Worm (Caenorhabditis elegans) whole organism, late embryonic: Measurements from ENCODE around the gene pqn-94.
"Not testable (repeated sequence)": the region's sequence is repeated elsewhere in the genome, so short reads cannot be mapped to it uniquely, and the experiment has no call there.

Experiments used
- C38D4.7 ChIP-seq: fragments of 200-800 bp; sonication (Bioruptor generic); optimal IDR thresholded peaks from 2 replicates; lab custom pipeline; 2018; ENCODE audit warnings: mild to moderate bottlenecking, missing genetic modification characterization, moderate library complexity, missing compliant biosample characterization
- K02D7.2 ChIP-seq: sonication (generic microtip); optimal IDR thresholded peaks from 2 replicates; lab custom pipeline; 2017; ENCODE audit warnings: mild to moderate bottlenecking, missing genetic modification characterization, missing compliant biosample characterization
- K09A11.1 ChIP-seq: sonication (generic microtip); optimal IDR thresholded peaks from 2 replicates; lab custom pipeline; 2017; ENCODE audit warnings: antibody characterized with exemption, mild to moderate bottlenecking, missing genetic modification characterization, missing compliant biosample characterization; ENCODE audit not compliant: insufficient read depth
- Y22D7AL.16 ChIP-seq: sonication (generic microtip); optimal IDR thresholded peaks from 2 replicates; lab custom pipeline; 2016; ENCODE audit warnings: missing genetic modification characterization, missing compliant biosample characterization
- ahr-1 ChIP-seq: sonication (generic microtip); optimal IDR thresholded peaks from 2 replicates; lab custom pipeline; 2016; ENCODE audit warnings: missing genetic modification characterization, missing compliant biosample characterization
- ceh-14 ChIP-seq: sonication (generic microtip); optimal IDR thresholded peaks from 2 replicates; lab custom pipeline; 2016; ENCODE audit warnings: missing genotype, missing genetic modification characterization, missing compliant biosample characterization
- ceh-18 ChIP-seq: sonication (generic microtip); optimal IDR thresholded peaks from 2 replicates; lab custom pipeline; 2016; ENCODE audit warnings: missing genetic modification characterization, missing compliant biosample characterization
- ceh-2 ChIP-seq: sonication (generic microtip); optimal IDR thresholded peaks from 2 replicates; lab custom pipeline; 2016; ENCODE audit warnings: missing genotype, missing genetic modification characterization, missing compliant biosample characterization
- ceh-24 ChIP-seq: sonication (generic microtip); optimal IDR thresholded peaks from 2 replicates; lab custom pipeline; 2016; ENCODE audit warnings: mild to moderate bottlenecking, missing genetic modification characterization, missing compliant biosample characterization
- ceh-30 ChIP-seq: fragments of 150-350 bp; optimal IDR thresholded peaks from 2 replicates; lab custom pipeline; 2014; ENCODE audit warnings: missing biosample characterization, missing genetic modification characterization
- ceh-48 ChIP-seq: sonication (generic microtip); optimal IDR thresholded peaks from 2 replicates; lab custom pipeline; 2016; ENCODE audit warnings: missing genetic modification characterization, inconsistent platforms, missing compliant biosample characterization
- ceh-9 ChIP-seq: sonication (generic microtip); optimal IDR thresholded peaks from 2 replicates; lab custom pipeline; 2016; ENCODE audit warnings: mild to moderate bottlenecking, missing genetic modification characterization, inconsistent platforms, missing compliant biosample characterization
- dmd-4 ChIP-seq: sonication (generic microtip); optimal IDR thresholded peaks from 2 replicates; lab custom pipeline; 2016; ENCODE audit warnings: borderline replicate concordance, missing genetic modification characterization, missing compliant biosample characterization
- dve-1 ChIP-seq: sonication (generic microtip); optimal IDR thresholded peaks from 2 replicates; lab custom pipeline; 2017; ENCODE audit warnings: antibody characterized with exemption, mild to moderate bottlenecking, missing genetic modification characterization, missing compliant biosample characterization
- elt-2 ChIP-seq: sonication (generic microtip); optimal IDR thresholded peaks from 2 replicates; lab custom pipeline; 2016; ENCODE audit warnings: missing genetic modification reagents, missing genetic modification characterization, missing compliant biosample characterization
- elt-4 ChIP-seq: sonication (generic microtip); optimal IDR thresholded peaks from 2 replicates; lab custom pipeline; 2016; ENCODE audit warnings: missing genetic modification characterization, missing compliant biosample characterization
- eyg-1 ChIP-seq: sonication (generic microtip); optimal IDR thresholded peaks from 2 replicates; lab custom pipeline; 2016; ENCODE audit warnings: missing genotype, missing genetic modification characterization, missing compliant biosample characterization
- fkh-10 ChIP-seq: fragments of 150-350 bp; optimal IDR thresholded peaks from 2 replicates; lab custom pipeline; 2014; ENCODE audit warnings: missing biosample characterization, missing genetic modification reagents, missing genetic modification characterization
- fkh-6 ChIP-seq: sonication (generic microtip); optimal IDR thresholded peaks from 2 replicates; lab custom pipeline; 2016; ENCODE audit warnings: missing genetic modification characterization, missing compliant biosample characterization
- hlh-13 ChIP-seq: fragments of 200-800 bp; sonication (Bioruptor generic); optimal IDR thresholded peaks from 2 replicates; lab custom pipeline; 2018; ENCODE audit warnings: mild to moderate bottlenecking, missing genetic modification characterization, missing compliant biosample characterization
- hlh-15 ChIP-seq: sonication (generic microtip); optimal IDR thresholded peaks from 2 replicates; lab custom pipeline; 2016; ENCODE audit warnings: missing genetic modification characterization, missing compliant biosample characterization
- hlh-30 ChIP-seq: sonication (generic microtip); optimal IDR thresholded peaks from 2 replicates; lab custom pipeline; 2017; ENCODE audit warnings: antibody characterized with exemption, missing genetic modification characterization, missing compliant biosample characterization; ENCODE audit not compliant: insufficient read depth
- hlh-8 ChIP-seq: sonication (generic microtip); optimal IDR thresholded peaks from 2 replicates; lab custom pipeline; 2016; ENCODE audit warnings: missing genotype, missing genetic modification characterization, missing compliant biosample characterization
- lin-11 ChIP-seq: fragments of 200-800 bp; sonication (Bioruptor generic); optimal IDR thresholded peaks from 2 replicates; lab custom pipeline; 2018; ENCODE audit warnings: mild to moderate bottlenecking, missing genetic modification characterization, missing compliant biosample characterization
- nhr-11 ChIP-seq: fragments of 150-350 bp; optimal IDR thresholded peaks from 2 replicates; lab custom pipeline; 2014; ENCODE audit warnings: missing biosample characterization, missing genetic modification characterization
- nhr-232 ChIP-seq: sonication (generic microtip); optimal IDR thresholded peaks from 2 replicates; lab custom pipeline; 2016; ENCODE audit warnings: missing genetic modification characterization, missing compliant biosample characterization
- odd-2 ChIP-seq: sonication (generic microtip); optimal IDR thresholded peaks from 2 replicates; lab custom pipeline; 2017; ENCODE audit warnings: antibody characterized with exemption, mild to moderate bottlenecking, missing genetic modification characterization, missing compliant biosample characterization
- pag-3 ChIP-seq: sonication (generic microtip); optimal IDR thresholded peaks from 2 replicates; lab custom pipeline; 2016; ENCODE audit warnings: missing compliant biosample characterization, missing genetic modification characterization, borderline replicate concordance
- pha-4 ChIP-seq: fragments of 150-350 bp; optimal IDR thresholded peaks from 2 replicates; lab custom pipeline; 2018; ENCODE audit warnings: missing biosample characterization, missing genetic modification reagents, missing genetic modification characterization
- rnt-1 ChIP-seq: sonication (generic microtip); optimal IDR thresholded peaks from 2 replicates; lab custom pipeline; 2016; ENCODE audit warnings: missing genetic modification characterization, missing compliant biosample characterization
- sox-2 ChIP-seq: fragments of 200-800 bp; sonication (Bioruptor generic); IDR thresholded peaks from 2 replicates; pipeline ENCODE4 v1.3.6; 2022; ENCODE audit warnings: missing genetic modification reagents, missing genetic modification characterization, missing compliant biosample characterization
- syd-9 ChIP-seq: sonication (generic microtip); optimal IDR thresholded peaks from 2 replicates; lab custom pipeline; 2016; ENCODE audit warnings: mild to moderate bottlenecking, missing genetic modification characterization, moderate library complexity, missing compliant biosample characterization
- ttx-3 ChIP-seq: sonication (generic microtip); optimal IDR thresholded peaks from 2 replicates; lab custom pipeline; 2016; ENCODE audit warnings: missing genetic modification reagents, missing genetic modification characterization, missing compliant biosample characterization
- unc-3 ChIP-seq, 2 experiments: fragments of 200-800 bp in 1 of 2; sonication (Bioruptor generic) in 1 of 2; sonication (generic microtip) in 1 of 2; conservative IDR thresholded peaks in 1 of 2; optimal IDR thresholded peaks in 1 of 2; 2 replicates each; pipeline versions ENCODE4 v1.3.6 to Lab custom; 2016 to 2022; ENCODE audit warnings: missing compliant biosample characterization in 2 of 2, missing genetic modification characterization in 2 of 2, missing genetic modification reagents in 1 of 2
- unc-42 ChIP-seq: sonication (generic microtip); optimal IDR thresholded peaks from 2 replicates; lab custom pipeline; 2016; ENCODE audit warnings: missing genotype, missing genetic modification characterization, missing compliant biosample characterization

Gene pqn-94

DNA sequence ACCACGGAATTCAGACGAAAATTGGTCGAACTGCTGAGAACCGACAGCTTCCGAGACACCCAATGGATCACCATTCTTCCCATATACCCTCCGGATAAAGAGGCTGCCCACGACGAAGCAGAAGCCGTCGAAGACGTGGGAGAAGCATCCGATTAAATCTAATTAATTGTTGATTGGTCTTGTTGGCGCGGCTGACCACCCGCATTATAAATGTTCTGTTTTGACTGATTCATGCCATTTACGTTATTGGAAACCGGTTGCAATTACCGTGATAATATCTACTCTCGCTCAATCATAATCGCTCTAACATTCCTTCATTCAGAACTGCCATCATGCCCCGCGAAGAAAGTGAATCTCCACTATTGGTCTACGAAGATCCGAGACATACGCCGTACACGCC, 23.6 kb upstream of the pqn-94 start, which contains the start of gene ZC15.3:
TSS of gene ZC15.3 (plus strand) at position 301 of the 400 bp plus-strand sequence.
- TF ChIP-seq elt-2; odd-2 (tag; lab: Kevin White, UChicago); C38D4.7 (GFP tag; lab: Kevin White, UChicago): not testable (repeated sequence)

- TF ChIP-seq nhr-11 (no peak), eyg-1 (tag; lab: Kevin White, UChicago) (no peak), unc-3 (GFP tag; conservative IDR thresholded peaks at IDR 0.05; lab: Robert Waterston, UW) (no peak), unc-3 (tag; optimal IDR thresholded peaks at IDR 0.05; lab: Kevin White, UChicago) (no peak), sox-2 (GFP tag; lab: Robert Waterston, UW) (no peak), ceh-2 (tag; lab: Kevin White, UChicago) (no peak), ahr-1 (tag; lab: Kevin White, UChicago) (no peak), ceh-18 (tag; lab: Kevin White, UChicago) (no peak), lin-11 (no peak), K09A11.1 (tag; lab: Kevin White, UChicago) (no peak), hlh-13 (no peak), hlh-8 (no peak), syd-9 (tag; lab: Kevin White, UChicago) (no peak), rnt-1 (tag; lab: Kevin White, UChicago) (no peak), dmd-4 (tag; lab: Kevin White, UChicago) (no peak), ceh-48 (tag; lab: Kevin White, UChicago) (no peak), fkh-10 (no peak)
Observed at ce11 chrV:20297650-20298049, 18.0 kb upstream of the pqn-94 start, which contains the start of gene ZC15.5. Gene ZC15.5, plus strand, starts transcription at chrV:20297950.

ce11 chrV:20294388-20294787, 14.7 kb upstream of the pqn-94 start, which contains the start of gene clec-261:
Gene clec-261, minus strand, starts transcription at chrV:20294488.
- TF ChIP-seq eyg-1 (tag; lab: Kevin White, UChicago) = no peak
- no peak for TF ChIP-seq ceh-9 (tag; lab: Kevin White, UChicago)
- no peak for TF ChIP-seq hlh-30
- no peak for TF ChIP-seq K02D7.2 (tag; lab: Kevin White, UChicago)
- TF ChIP-seq dve-1 (tag; lab: Kevin White, UChicago) = no peak
- TF ChIP-seq Y22D7AL.16 (tag; lab: Kevin White, UChicago) = no peak
- no peak for TF ChIP-seq hlh-15 (tag; lab: Kevin White, UChicago)
- TF ChIP-seq ceh-14 = no peak
- no peak for TF ChIP-seq syd-9 (tag; lab: Kevin White, UChicago)
- no peak for TF ChIP-seq elt-4 (tag; lab: Kevin White, UChicago)

ce11 chrV:20289317-20289716, 9.7 kb upstream of the pqn-94 start, which contains the start of gene mlt-4:
Gene mlt-4, minus strand, starts transcription at chrV:20289417.
- no peak for TF ChIP-seq ceh-30 (tag; lab: Kevin White, UChicago)
- no peak for TF ChIP-seq pha-4 (tag; lab: Kevin White, UChicago)
- no peak for TF ChIP-seq fkh-6 (tag; lab: Kevin White, UChicago)
- TF ChIP-seq ttx-3 (tag; lab: Kevin White, UChicago) = no peak
- no peak for TF ChIP-seq ceh-24 (tag; lab: Kevin White, UChicago)
- TF ChIP-seq pag-3 (tag; lab: Kevin White, UChicago) = no peak
- no peak for TF ChIP-seq ceh-14
- TF ChIP-seq nhr-232 = no peak
- no peak for TF ChIP-seq unc-42
- no peak for TF ChIP-seq K09A11.1 (tag; lab: Kevin White, UChicago)
- TF ChIP-seq hlh-15 (tag; lab: Kevin White, UChicago) = no peak
